Worm (Caenorhabditis elegans): ENCODE results near the gene apn-1.

The apn-1 gene

ce11 chrII:8016761-8017160 lies 30.6 kb upstream of the apn-1 start (continued):
- TF ChIP-seq ceh-82 (tag; optimal IDR thresholded peaks at IDR 0.05), result no peak
- TF ChIP-seq aly-2 (tag; optimal IDR thresholded peaks at IDR 0.05), result no peak
- TF ChIP-seq nhr-23 (tag; optimal IDR thresholded peaks at IDR 0.05), result peak; percentile 96
- no peak for TF ChIP-seq snpc-4 (tag; optimal IDR thresholded peaks at IDR 0.05)
- no peak for TF ChIP-seq zag-1 (tag; optimal IDR thresholded peaks at IDR 0.05)
- no peak for TF ChIP-seq nhr-12 (tag; optimal IDR thresholded peaks at IDR 0.05)
- peak; percentile 26 for TF ChIP-seq tbx-2 (tag; optimal IDR thresholded peaks at IDR 0.05)

- TF ChIP-seq lin-15B (tag; optimal IDR thresholded peaks at IDR 0.05) (peak; percentile 63), nhr-67 (tag; optimal IDR thresholded peaks at IDR 0.05) (no peak), pha-4 (tag; optimal IDR thresholded peaks at IDR 0.05) (peak; percentile 7)
Measured at ce11 chrII:8017380-8017779, 30.0 kb upstream of the apn-1 start, which contains the start of gene zyg-11. Gene zyg-11 (plus strand): TSS chrII:8017680.

DNA sequence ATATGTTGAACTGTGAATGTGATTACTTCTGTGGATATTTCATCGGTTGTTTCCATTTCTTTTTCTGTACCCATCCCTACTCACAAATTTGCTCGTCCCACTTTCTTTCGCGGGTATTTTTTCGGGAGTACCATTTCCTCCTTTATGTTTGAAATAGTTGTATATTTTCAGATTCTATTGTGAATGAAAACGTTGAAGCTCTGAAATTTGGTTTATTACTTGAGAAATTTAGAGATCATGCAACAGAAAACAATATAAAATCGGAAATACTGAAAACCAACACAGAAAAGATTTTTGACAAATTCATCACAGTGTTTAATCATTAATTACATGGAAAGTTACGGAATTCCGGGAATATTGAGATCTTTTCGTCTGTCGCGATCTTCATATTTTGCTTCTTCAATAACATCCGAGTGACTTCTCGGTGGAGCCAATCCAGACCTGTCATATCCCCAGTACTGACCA lies 26.8 kb upstream of the apn-1 start:
- TF ChIP-seq pha-4 (tag; optimal IDR thresholded peaks at IDR 0.05), result no peak
- TF ChIP-seq ama-1 (optimal IDR thresholded peaks at IDR 0.05), result peak; percentile 42
- peak; percentile 6 for TF ChIP-seq nhr-23 (tag; optimal IDR thresholded peaks at IDR 0.05)
- TF ChIP-seq sea-2 (GFP tag; optimal IDR thresholded peaks at IDR 0.05), result no peak
- TF ChIP-seq elt-2 (tag; optimal IDR thresholded peaks at IDR 0.05), result peak; percentile 6
- TF ChIP-seq tbx-2 (tag; optimal IDR thresholded peaks at IDR 0.05), result no peak
- TF ChIP-seq hmg-11 (tag; optimal IDR thresholded peaks at IDR 0.05), result no peak
- TF ChIP-seq ztf-4 (tag; optimal IDR thresholded peaks at IDR 0.05), result peak; percentile 73
- TF ChIP-seq daf-12 (tag; optimal IDR thresholded peaks at IDR 0.05), result no peak
- TF ChIP-seq nhr-77 (tag; optimal IDR thresholded peaks at IDR 0.05), result no peak
- TF ChIP-seq nhr-25 (tag; optimal IDR thresholded peaks at IDR 0.05), result peak; percentile 21
- peak; percentile 34 for TF ChIP-seq nhr-43 (tag; optimal IDR thresholded peaks at IDR 0.05; ENCODE audit: poor library complexity, severe bottlenecking)

DNA sequence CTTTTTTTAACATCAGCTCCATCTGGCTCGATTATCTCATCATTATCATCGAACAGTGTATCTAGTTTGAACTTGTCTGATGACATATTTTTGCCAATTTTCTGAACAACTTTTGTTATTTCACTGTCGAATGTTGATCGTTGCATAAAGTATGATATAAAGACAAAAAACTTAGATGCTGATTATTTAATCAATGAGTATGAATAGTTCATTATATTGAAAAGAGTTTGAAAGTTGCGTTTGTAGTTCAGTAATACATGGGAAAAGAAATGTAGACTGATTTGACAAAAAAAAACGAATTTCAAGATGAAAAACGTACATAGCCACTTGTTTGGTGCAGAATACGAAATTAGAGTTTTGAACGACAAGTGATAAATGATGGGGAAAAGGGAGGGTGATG lies 24.9 kb upstream of the apn-1 start, which contains the start of gene hda-2:
hda-2 (minus strand) TSS at position 101 of the 400 bp plus-strand sequence.
- TF ChIP-seq ama-1 (optimal IDR thresholded peaks at IDR 0.05) (no peak), lsy-12 (tag; optimal IDR thresholded peaks at IDR 0.05) (no peak), aly-2 (tag; optimal IDR thresholded peaks at IDR 0.05) (no peak), nhr-77 (tag; optimal IDR thresholded peaks at IDR 0.05) (no peak), mml-1 (tag; optimal IDR thresholded peaks at IDR 0.05) (no peak), fkh-10 (GFP tag; optimal IDR thresholded peaks at IDR 0.05) (no peak), R02D3.7 (tag; optimal IDR thresholded peaks at IDR 0.05) (no peak), elt-3 (tag; optimal IDR thresholded peaks at IDR 0.05) (no peak), eor-1 (tag; optimal IDR thresholded peaks at IDR 0.05) (no peak), unc-62 (GFP tag; optimal IDR thresholded peaks at IDR 0.05) (no peak), egl-27 (tag; optimal IDR thresholded peaks at IDR 0.05) (no peak), nhr-67 (tag; optimal IDR thresholded peaks at IDR 0.05) (no peak), nhr-237 (tag; optimal IDR thresholded peaks at IDR 0.05) (no peak), ztf-4 (tag; optimal IDR thresholded peaks at IDR 0.05) (no peak), fos-1 (tag; optimal IDR thresholded peaks at IDR 0.05) (no peak), lin-39 (tag; optimal IDR thresholded peaks at IDR 0.05) (no peak), mdl-1 (tag; optimal IDR thresholded peaks at IDR 0.05) (no peak)

DNA sequence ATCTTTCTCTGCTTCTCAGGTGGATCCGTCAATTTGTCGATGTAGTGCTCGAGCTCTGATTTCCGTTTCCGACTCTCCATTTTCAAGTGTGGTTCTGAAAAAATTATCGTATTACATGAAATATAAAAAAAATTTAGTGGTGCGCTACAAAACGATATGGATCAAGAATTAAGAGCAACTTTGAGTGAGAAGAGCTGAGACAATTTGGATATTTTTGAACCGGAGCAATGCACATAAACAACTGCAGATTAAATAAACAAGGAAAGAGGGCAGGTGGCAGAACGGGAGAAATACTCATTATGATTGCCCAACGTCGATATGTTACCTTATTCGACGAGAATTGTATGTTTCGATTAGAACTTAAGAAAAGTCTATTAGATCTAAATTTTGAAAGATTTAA lies 19.7 kb upstream of the apn-1 start, which contains the start of gene swsn-7:
swsn-7 (minus strand) TSS at position 101 of the 400 bp plus-strand sequence.
- TF ChIP-seq unc-39 (tag; optimal IDR thresholded peaks at IDR 0.05), result no peak
- no peak for TF ChIP-seq nhr-25 (tag; optimal IDR thresholded peaks at IDR 0.05)
- TF ChIP-seq mml-1 (tag; optimal IDR thresholded peaks at IDR 0.05), result no peak
- no peak for TF ChIP-seq elt-3 (tag; optimal IDR thresholded peaks at IDR 0.05)
- no peak for TF ChIP-seq nhr-11 (tag; optimal IDR thresholded peaks at IDR 0.05)
- no peak for TF ChIP-seq sea-2 (GFP tag; optimal IDR thresholded peaks at IDR 0.05)
- TF ChIP-seq aly-2 (tag; optimal IDR thresholded peaks at IDR 0.05), result no peak
- TF ChIP-seq lin-15B (tag; optimal IDR thresholded peaks at IDR 0.05), result no peak
- no peak for TF ChIP-seq fkh-2 (tag; optimal IDR thresholded peaks at IDR 0.05)
- no peak for TF ChIP-seq nhr-77 (tag; optimal IDR thresholded peaks at IDR 0.05)
- TF ChIP-seq unc-62 (GFP tag; optimal IDR thresholded peaks at IDR 0.05), result no peak
- TF ChIP-seq skn-1 (tag; optimal IDR thresholded peaks at IDR 0.05), result no peak
- no peak for TF ChIP-seq pqm-1 (tag; optimal IDR thresholded peaks at IDR 0.05)
- TF ChIP-seq ztf-11 (tag; optimal IDR thresholded peaks at IDR 0.05), result no peak
- TF ChIP-seq daf-12 (tag; optimal IDR thresholded peaks at IDR 0.05), result no peak
- no peak for TF ChIP-seq fkh-10 (GFP tag; optimal IDR thresholded peaks at IDR 0.05)
- TF ChIP-seq snpc-4 (tag; optimal IDR thresholded peaks at IDR 0.05), result no peak
- no peak for TF ChIP-seq fos-1 (tag; optimal IDR thresholded peaks at IDR 0.05)
- TF ChIP-seq ZK546.5 (tag; optimal IDR thresholded peaks at IDR 0.05), result no peak
- TF ChIP-seq nhr-12 (tag; optimal IDR thresholded peaks at IDR 0.05), result no peak
